Fruit fly (Drosophila melanogaster) whole organism, embryonic: ENCODE results near the gene CG34292.

Experiments
- Adf1 ChIP-seq: fragments of 200-800 bp; sonication (Bioruptor generic); IDR thresholded peaks from 2 replicates; pipeline ENCODE4 v1.3.6; 2022; ENCODE audit warnings: missing biosample characterization, missing genetic modification characterization
- CG10654 ChIP-seq: fragments of 200-800 bp; sonication (Bioruptor generic); optimal IDR thresholded peaks from 2 replicates; lab custom pipeline; 2016; ENCODE audit warnings: missing biosample characterization, missing genetic modification characterization
- CG11093 ChIP-seq: fragments of 200-800 bp; sonication (Bioruptor generic); IDR thresholded peaks from 3 replicates; pipeline ENCODE4 v1.3.6; 2022; ENCODE audit warnings: missing biosample characterization, missing genetic modification characterization
- CG12219 ChIP-seq: fragments of 200-800 bp; sonication (Bioruptor generic); optimal IDR thresholded peaks from 3 replicates; lab custom pipeline; 2018; ENCODE audit warnings: missing biosample characterization, mild to moderate bottlenecking, missing genetic modification characterization
- CG15601 ChIP-seq: fragments of 200-800 bp; sonication (Bioruptor generic); optimal IDR thresholded peaks from 3 replicates; lab custom pipeline; 2019; ENCODE audit warnings: missing biosample characterization, mild to moderate bottlenecking, missing genetic modification characterization, moderate library complexity
- CG17328 ChIP-seq: fragments of 200-800 bp; sonication (Bioruptor generic); IDR thresholded peaks from 2 replicates; pipeline ENCODE4 v1.3.6; 2022; ENCODE audit warnings: missing biosample characterization, missing genetic modification characterization
- CG17829 ChIP-seq: fragments of 200-800 bp; optimal IDR thresholded peaks from 2 replicates; lab custom pipeline; 2019; ENCODE audit warnings: missing biosample characterization, mild to moderate bottlenecking, missing genetic modification characterization, moderate library complexity
- CG2678 ChIP-seq: fragments of 200-800 bp; sonication (Bioruptor generic); optimal IDR thresholded peaks from 3 replicates; lab custom pipeline; 2019; ENCODE audit warnings: missing biosample characterization, mild to moderate bottlenecking, missing genetic modification characterization, moderate library complexity
- CG2889 ChIP-seq: fragments of 200-800 bp; sonication (Bioruptor generic); IDR thresholded peaks from 3 replicates; pipeline ENCODE4 v1.3.6; 2022; ENCODE audit warnings: missing biosample characterization, missing genetic modification characterization
- CG31365 ChIP-seq: fragments of 200-800 bp; sonication (Bioruptor generic); optimal IDR thresholded peaks from 2 replicates; lab custom pipeline; 2018; ENCODE audit warnings: missing biosample characterization, mild to moderate bottlenecking, missing genetic modification characterization
- CG3847 ChIP-seq: fragments of 200-800 bp; sonication (Bioruptor generic); IDR thresholded peaks from 2 replicates; pipeline ENCODE4 v1.3.6; 2022; ENCODE audit warnings: missing biosample characterization, missing genetic modification characterization
- CG42726 ChIP-seq: fragments of 200-800 bp; sonication (Bioruptor generic); IDR thresholded peaks from 2 replicates; pipeline ENCODE4 v1.3.6; 2022; ENCODE audit warnings: missing biosample characterization, missing genetic modification characterization; ENCODE audit not compliant: partially characterized antibody
- CG43689 ChIP-seq: fragments of 200-800 bp; sonication (Bioruptor generic); IDR thresholded peaks from 2 replicates; pipeline ENCODE4 v1.3.6; 2022; ENCODE audit warnings: missing biosample characterization, missing genetic modification characterization
- CG4854 ChIP-seq: fragments of 200-800 bp; sonication (Bioruptor generic); optimal IDR thresholded peaks from 2 replicates; lab custom pipeline; 2016; ENCODE audit warnings: missing biosample characterization, missing genetic modification characterization, inconsistent platforms
- CG6175 ChIP-seq: fragments of 200-800 bp; sonication (Bioruptor generic); IDR thresholded peaks from 3 replicates; pipeline ENCODE4 v1.3.6; 2022; ENCODE audit warnings: missing biosample characterization, missing genetic modification characterization
- CG6791 ChIP-seq: fragments of 200-800 bp; sonication (Bioruptor generic); IDR thresholded peaks from 3 replicates; pipeline ENCODE4 v1.3.6; 2022; ENCODE audit warnings: missing biosample characterization, missing genetic modification characterization; ENCODE audit not compliant: partially characterized antibody
- CG7928 ChIP-seq: fragments of 200-800 bp; sonication (Bioruptor generic); optimal IDR thresholded peaks from 2 replicates; lab custom pipeline; 2017; ENCODE audit warnings: missing biosample characterization, mild to moderate bottlenecking, missing genetic modification characterization
- CoRest ChIP-seq: fragments of 200-800 bp; sonication (Bioruptor generic); optimal IDR thresholded peaks from 3 replicates; lab custom pipeline; 2018; ENCODE audit warnings: missing biosample characterization, mild to moderate bottlenecking, missing genetic modification characterization, moderate library complexity
- Dek ChIP-seq: fragments of 200-800 bp; sonication (Bioruptor generic); optimal IDR thresholded peaks from 3 replicates; lab custom pipeline; 2019; ENCODE audit warnings: missing biosample characterization, mild to moderate bottlenecking, missing genetic modification characterization, moderate library complexity
- E2f2 ChIP-seq: fragments of 200-800 bp; sonication (Bioruptor generic); IDR thresholded peaks from 2 replicates; pipeline ENCODE4 v1.3.6; 2022; ENCODE audit warnings: missing biosample characterization, missing genetic modification characterization
- Ets97D ChIP-seq: fragments of 200-800 bp; sonication (Bioruptor generic); optimal IDR thresholded peaks from 3 replicates; lab custom pipeline; 2016; ENCODE audit warnings: missing biosample characterization, missing genetic modification characterization
- HmgD ChIP-seq: fragments of 200-800 bp; sonication (Bioruptor generic); optimal IDR thresholded peaks from 3 replicates; lab custom pipeline; 2016; ENCODE audit warnings: missing biosample characterization, missing genetic modification characterization
- Kr ChIP-seq: fragments of 200-800 bp; sonication (Bioruptor generic); optimal IDR thresholded peaks from 2 replicates; lab custom pipeline; 2017; ENCODE audit warnings: missing biosample characterization, mild to moderate bottlenecking, missing genetic modification characterization
- MBD-R2 ChIP-seq: fragments of 200-800 bp; sonication (Bioruptor generic); IDR thresholded peaks from 2 replicates; pipeline ENCODE4 v1.3.6; 2022; ENCODE audit warnings: missing biosample characterization, missing genetic modification characterization
- Mad ChIP-seq: fragments of 200-800 bp; sonication (Bioruptor generic); optimal IDR thresholded peaks from 2 replicates; lab custom pipeline; 2016; ENCODE audit warnings: missing biosample characterization, missing genetic modification characterization
- Ptx1 ChIP-seq: fragments of 200-800 bp; sonication (Bioruptor generic); IDR thresholded peaks from 2 replicates; pipeline ENCODE4 v1.3.6; 2022; ENCODE audit warnings: missing biosample characterization, missing genetic modification characterization
- cas ChIP-seq: fragments of 200-800 bp; sonication (Bioruptor generic); IDR thresholded peaks from 2 replicates; pipeline ENCODE4 v1.3.6; 2022; ENCODE audit warnings: missing biosample characterization, missing genetic modification characterization
- caup ChIP-seq: fragments of 200-800 bp; sonication (Bioruptor generic); optimal IDR thresholded peaks from 3 replicates; lab custom pipeline; 2017; ENCODE audit warnings: missing biosample characterization, mild to moderate bottlenecking, missing genetic modification characterization, moderate library complexity; ENCODE audit not compliant: severe bottlenecking
- chn ChIP-seq: fragments of 200-800 bp; sonication (Bioruptor generic); optimal IDR thresholded peaks from 2 replicates; lab custom pipeline; 2016; ENCODE audit warnings: missing biosample characterization, missing genetic modification characterization
- dati ChIP-seq: fragments of 200-800 bp; sonication (Bioruptor generic); IDR thresholded peaks from 2 replicates; pipeline ENCODE4 v1.3.6; 2022; ENCODE audit warnings: missing biosample characterization, missing genetic modification characterization
- dmrt11E ChIP-seq: fragments of 200-800 bp; sonication (Bioruptor generic); optimal IDR thresholded peaks from 3 replicates; lab custom pipeline; 2018; ENCODE audit warnings: missing biosample characterization, mild to moderate bottlenecking, missing genetic modification characterization, moderate library complexity
- esg ChIP-seq: fragments of 200-800 bp; sonication (Bioruptor generic); conservative IDR thresholded peaks from 2 replicates; pipeline ENCODE4 v1.3.6; 2022; ENCODE audit warnings: missing biosample characterization, missing genetic modification characterization
- gem ChIP-seq: fragments of 200-800 bp; sonication (Bioruptor generic); optimal IDR thresholded peaks from 2 replicates; lab custom pipeline; 2019; ENCODE audit warnings: missing biosample characterization, mild to moderate bottlenecking, missing genetic modification characterization, moderate library complexity
- hkb ChIP-seq, 2 experiments: fragments of 200-800 bp in 1 of 2; fragments of >200 bp in 1 of 2; sonication (Bioruptor generic) in 1 of 2; IDR thresholded peaks in 1 of 2; optimal IDR thresholded peaks in 1 of 2; 2 replicates each; pipeline versions ENCODE4 v1.3.6 to Lab custom; 2017 to 2022; ENCODE audit warnings: missing biosample characterization in 1 of 2, missing genetic modification characterization in 1 of 2
- jigr1 ChIP-seq: fragments of 200-800 bp; sonication (Bioruptor generic); IDR thresholded peaks from 3 replicates; pipeline ENCODE4 v1.3.6; 2022; ENCODE audit warnings: missing biosample characterization, missing genetic modification characterization
- ken ChIP-seq: fragments of 200-800 bp; sonication (Bioruptor generic); IDR thresholded peaks from 3 replicates; pipeline ENCODE4 v1.3.6; 2022; ENCODE audit warnings: missing biosample characterization, missing genetic modification characterization
- knrl ChIP-seq: fragments of 200-800 bp; sonication (Bioruptor generic); IDR thresholded peaks from 3 replicates; pipeline ENCODE4 v1.3.6; 2022; ENCODE audit warnings: missing biosample characterization, missing genetic modification characterization; ENCODE audit not compliant: partially characterized antibody
- lmd ChIP-seq: fragments of 200-800 bp; sonication (Bioruptor generic); IDR thresholded peaks from 2 replicates; pipeline ENCODE4 v1.3.6; 2022; ENCODE audit warnings: missing biosample characterization, missing genetic modification characterization
- mirr ChIP-seq: fragments of 200-800 bp; sonication (Bioruptor generic); optimal IDR thresholded peaks from 3 replicates; lab custom pipeline; 2018; ENCODE audit warnings: missing biosample characterization, mild to moderate bottlenecking, missing genetic modification characterization
- mld ChIP-seq: fragments of 200-800 bp; sonication (Bioruptor generic); IDR thresholded peaks from 3 replicates; pipeline ENCODE4 v1.3.6; 2022; ENCODE audit warnings: missing biosample characterization, missing genetic modification characterization; ENCODE audit not compliant: partially characterized antibody
- onecut ChIP-seq: fragments of 200-800 bp; sonication (Bioruptor generic); IDR thresholded peaks from 2 replicates; pipeline ENCODE4 v1.3.6; 2022; ENCODE audit warnings: missing biosample characterization, missing genetic modification characterization
- pnt ChIP-seq: fragments of 200-800 bp; sonication (Bioruptor generic); optimal IDR thresholded peaks from 3 replicates; lab custom pipeline; 2016; ENCODE audit warnings: missing biosample characterization, missing genetic modification characterization
- sqz ChIP-seq: fragments of 200-800 bp; sonication (Bioruptor generic); optimal IDR thresholded peaks from 3 replicates; lab custom pipeline; 2018; ENCODE audit warnings: missing biosample characterization, mild to moderate bottlenecking, missing genetic modification characterization
- tap ChIP-seq: fragments of 200-800 bp; optimal IDR thresholded peaks from 3 replicates; lab custom pipeline; 2019; ENCODE audit warnings: missing biosample characterization, mild to moderate bottlenecking, missing genetic modification characterization, moderate library complexity
- toy ChIP-seq: fragments of 200-800 bp; sonication (Bioruptor generic); IDR thresholded peaks from 2 replicates; pipeline ENCODE4 v1.3.6; 2022; ENCODE audit warnings: missing biosample characterization, missing genetic modification characterization
- unc-4 ChIP-seq: fragments of 200-800 bp; sonication (Bioruptor generic); IDR thresholded peaks from 2 replicates; pipeline ENCODE4 v1.3.6; 2022; ENCODE audit warnings: missing biosample characterization, missing genetic modification characterization; ENCODE audit not compliant: partially characterized antibody
- yki ChIP-seq: fragments of >200 bp; optimal IDR thresholded peaks from 3 replicates; lab custom pipeline; 2018
- zen ChIP-seq: fragments of 200-800 bp; sonication (Bioruptor generic); optimal IDR thresholded peaks from 3 replicates; lab custom pipeline; 2018; ENCODE audit warnings: missing biosample characterization, mild to moderate bottlenecking, missing genetic modification characterization, moderate library complexity

The CG34292 gene

DNA sequence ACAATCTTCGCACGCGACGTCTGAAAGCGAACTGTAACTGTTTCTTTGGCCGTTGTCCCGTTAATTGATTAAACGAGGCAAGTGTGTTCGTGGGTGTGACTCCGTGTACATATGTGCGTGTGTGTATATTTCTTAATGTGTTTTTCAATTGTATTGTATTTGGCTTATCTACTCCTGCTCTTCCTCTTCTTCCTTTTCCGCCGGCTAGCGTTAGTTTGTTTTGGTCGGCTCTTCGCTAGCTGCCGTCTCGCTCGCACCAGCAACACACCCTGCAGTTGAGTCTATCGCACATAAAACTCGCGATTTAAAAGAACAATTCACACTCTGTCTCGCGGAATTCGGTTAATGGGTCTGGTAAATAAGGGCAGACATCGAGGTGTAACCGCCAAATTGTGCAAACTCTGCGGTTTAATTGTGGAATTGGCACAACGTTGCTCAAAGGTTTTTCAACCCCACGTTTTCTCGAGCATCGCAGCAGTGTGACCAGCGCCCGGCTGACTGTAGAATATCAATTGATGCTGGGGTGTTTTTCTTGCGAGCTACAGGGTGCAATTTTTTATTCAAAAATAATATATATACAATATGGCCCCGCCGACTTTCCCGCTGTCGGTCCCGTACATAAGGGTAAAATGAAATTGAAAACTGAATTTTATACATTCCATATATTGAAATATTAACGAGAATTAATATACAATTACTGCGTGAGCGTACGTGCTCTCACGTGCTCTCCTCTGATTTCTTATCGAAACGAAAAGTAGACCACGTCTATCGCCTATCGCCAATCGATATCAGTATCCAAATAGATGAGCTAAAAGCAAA is 50.0 kb downstream of the CG34292 start, which contains the start of the genes gb and CG5815 (continued):
- TF ChIP-seq esg (GFP tag; lab: Robert Waterston, UW) (peak; percentile 87), Ets97D (GFP tag; lab: Kevin White, UChicago) (peak; percentile 78), ken (GFP tag; lab: Robert Waterston, UW) (peak; percentile 91), CG43689 (GFP tag; lab: Robert Waterston, UW) (peak; percentile 64), dmrt11E (tag; lab: Kevin White, UChicago) (peak; percentile 87), onecut (GFP tag; lab: Robert Waterston, UW) (peak; percentile 83), knrl (peak; percentile 92), sqz (GFP tag; lab: Kevin White, UChicago) (no peak), CG42726 (GFP tag; lab: Robert Waterston, UW) (no peak; the same call in 1 of the 2 replicates), tap (no peak), CG11093 (GFP tag; lab: Robert Waterston, UW) (peak; percentile 73), pnt (GFP tag; lab: Kevin White, UChicago) (peak; percentile 50), CG3847 (GFP tag; lab: Robert Waterston, UW) (peak; percentile 93), caup (GFP tag; lab: Kevin White, UChicago) (peak; percentile 93), mirr (GFP tag; lab: Kevin White, UChicago) (peak; percentile 64), chn (peak; percentile 93), Adf1 (GFP tag; lab: Robert Waterston, UW) (peak; percentile 64; the same call in 1 of the 2 replicates), CG12219 (GFP tag; lab: Kevin White, UChicago) (peak; percentile 61), CG6791 (GFP tag; lab: Robert Waterston, UW) (peak; percentile 92), toy (GFP tag; lab: Robert Waterston, UW) (peak; percentile 60; the same call in 1 of the 2 replicates), CG6175 (GFP tag; lab: Robert Waterston, UW) (peak; percentile 86; the same call in 2 of the 3 replicates), cas (GFP tag; lab: Robert Waterston, UW) (peak; percentile 88), lmd (GFP tag; lab: Robert Waterston, UW) (peak; percentile 91), dati (GFP tag; lab: Robert Waterston, UW) (no peak; the same call in 1 of the 2 replicates), gem (tag; lab: Kevin White, UChicago) (peak; percentile 93), Dek (tag; lab: Kevin White, UChicago) (peak; percentile 86), CG17829 (tag; lab: Kevin White, UChicago) (peak; percentile 91), CG31365 (tag; lab: Kevin White, UChicago) (peak; percentile 17), zen (tag; lab: Kevin White, UChicago) (peak; percentile 81), jigr1 (GFP tag; lab: Robert Waterston, UW) (peak; percentile 68; the same call in 1 of the 3 replicates), MBD-R2 (peak; percentile 89), unc-4 (GFP tag; lab: Robert Waterston, UW) (peak; percentile 95), HmgD (GFP tag; lab: Kevin White, UChicago) (no peak), CG7928 (peak; percentile 74), CG10654 (peak; percentile 86), mld (GFP tag; lab: Robert Waterston, UW) (peak; percentile 87), E2f2 (GFP tag; lab: Robert Waterston, UW) (peak; percentile 77), yki (lab: Kevin White, UChicago) (no peak), Ptx1 (peak; percentile 94), CG2889 (GFP tag; lab: Robert Waterston, UW) (peak; percentile 85), CG15601 (tag; lab: Kevin White, UChicago) (peak; percentile 79), CG4854 (GFP tag; lab: Kevin White, UChicago) (peak; percentile 85), Kr (GFP tag; lab: Kevin White, UChicago) (no peak), CoRest (tag; lab: Kevin White, UChicago) (peak; percentile 95), CG2678 (peak; percentile 92), hkb (optimal IDR thresholded peaks at IDR 0.05; lab: Kevin White, UChicago) (peak; percentile 71), hkb (GFP tag; IDR thresholded peaks at IDR 0.05; lab: Robert Waterston, UW) (peak; percentile 92), CG17328 (GFP tag; lab: Robert Waterston, UW) (peak; percentile 92), Mad (peak; percentile 92)
